Worm (Caenorhabditis elegans) whole organism, L4/young adult: ENCODE data around the gene bre-1.

ENCODE experiments used
- W03F9.2 ChIP-seq: fragments of 150-350 bp; optimal IDR thresholded peaks from 2 replicates; lab custom pipeline; 2014; ENCODE audit warnings: missing biosample characterization, missing genetic modification characterization
- dao-5 ChIP-seq: sonication (generic microtip); optimal IDR thresholded peaks from 2 replicates; lab custom pipeline; 2016; ENCODE audit warnings: missing genotype, missing genetic modification characterization, moderate library complexity, missing compliant biosample characterization
- him-1 ChIP-seq: sonication (generic microtip); optimal IDR thresholded peaks from 2 replicates; lab custom pipeline; 2016; ENCODE audit warnings: missing genotype, missing genetic modification reagents, missing genetic modification characterization, missing compliant biosample characterization

DNA sequence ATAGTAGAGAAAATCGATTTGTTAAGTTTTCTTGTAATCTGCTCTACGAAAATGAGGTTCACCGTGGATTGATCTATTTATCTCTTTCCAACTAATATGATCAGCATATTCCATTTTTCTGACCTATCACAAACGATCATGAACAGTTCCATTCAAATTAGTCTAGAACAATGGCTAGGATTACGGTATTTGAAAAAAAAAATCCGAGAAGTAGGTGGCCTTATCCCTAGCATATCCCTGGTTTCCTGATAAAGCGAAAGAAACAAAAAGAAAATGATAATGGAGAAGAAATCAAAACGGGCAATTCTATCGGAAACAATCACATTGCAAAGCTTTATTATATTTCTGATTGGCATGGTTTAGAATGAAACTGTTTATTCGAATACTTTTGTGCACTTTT lies 5.7 kb downstream of the bre-1 start, which contains the start of gene mltn-12:
- TF ChIP-seq him-1 (tag; lab: Kevin White, UChicago) (no peak), dao-5 (tag; lab: Kevin White, UChicago) (no peak), W03F9.2 (tag; lab: Kevin White, UChicago) (no peak)
